Worm (Caenorhabditis elegans): ENCODE data around the gene pus-1.

ce11 chrV:16745214-16745613, 49.5 kb downstream of the pus-1 start:
- TF ChIP-seq nhr-11 (tag; optimal IDR thresholded peaks at IDR 0.05) (no peak), unc-62 (GFP tag; optimal IDR thresholded peaks at IDR 0.05) (no peak), zag-1 (tag; optimal IDR thresholded peaks at IDR 0.05) (no peak), ama-1 (optimal IDR thresholded peaks at IDR 0.05) (no peak), unc-39 (tag; optimal IDR thresholded peaks at IDR 0.05) (no peak), snpc-4 (tag; optimal IDR thresholded peaks at IDR 0.05) (no peak), lsy-2 (tag; optimal IDR thresholded peaks at IDR 0.05) (no peak), crh-2 (tag; optimal IDR thresholded peaks at IDR 0.05) (no peak), elt-1 (tag; optimal IDR thresholded peaks at IDR 0.05) (no peak), ceh-16 (tag; optimal IDR thresholded peaks at IDR 0.05) (no peak), egl-27 (tag; optimal IDR thresholded peaks at IDR 0.05) (no peak), elt-3 (tag; optimal IDR thresholded peaks at IDR 0.05) (no peak), nhr-237 (tag; optimal IDR thresholded peaks at IDR 0.05) (no peak), skn-1 (tag; optimal IDR thresholded peaks at IDR 0.05) (no peak)

Measured in whole organism, L2 larva.